Fruit fly (Drosophila melanogaster) whole organism, embryonic: ENCODE results near the gene CG2818.
A peak's percentile ranks its signal among the peaks of the same experiment; 100 is the strongest.

Source experiments
- Asciz ChIP-seq: fragments of 200-800 bp; sonication (Bioruptor generic); optimal IDR thresholded peaks from 2 replicates; lab custom pipeline; 2017; ENCODE audit warnings: missing biosample characterization, mild to moderate bottlenecking, missing genetic modification characterization, missing genetic modification reagents
- Bteb2 ChIP-seq: fragments of 200-800 bp; sonication (Bioruptor generic); optimal IDR thresholded peaks from 2 replicates; lab custom pipeline; 2016; ENCODE audit warnings: missing biosample characterization, missing genetic modification characterization
- CG11456 ChIP-seq: fragments of 200-800 bp; sonication (Bioruptor generic); IDR thresholded peaks from 3 replicates; pipeline ENCODE4 v1.3.6; 2022; ENCODE audit warnings: missing biosample characterization, missing genetic modification characterization
- CG12219 ChIP-seq: fragments of 200-800 bp; sonication (Bioruptor generic); optimal IDR thresholded peaks from 3 replicates; lab custom pipeline; 2018; ENCODE audit warnings: missing biosample characterization, mild to moderate bottlenecking, missing genetic modification characterization
- CG12942 ChIP-seq: fragments of 200-800 bp; sonication (Bioruptor generic); optimal IDR thresholded peaks from 3 replicates; lab custom pipeline; 2016; ENCODE audit warnings: missing biosample characterization, missing genetic modification characterization
- CG14667 ChIP-seq: fragments of 200-800 bp; sonication (Bioruptor generic); IDR thresholded peaks from 2 replicates; pipeline ENCODE4 v1.3.6; 2022; ENCODE audit warnings: missing biosample characterization, missing genetic modification characterization
- CG14965 ChIP-seq: fragments of 200-800 bp; sonication (Bioruptor generic); optimal IDR thresholded peaks from 2 replicates; lab custom pipeline; 2016; ENCODE audit warnings: missing biosample characterization, missing genetic modification characterization, borderline replicate concordance
- CG2120 ChIP-seq: fragments of 200-800 bp; sonication (Bioruptor generic); optimal IDR thresholded peaks from 3 replicates; lab custom pipeline; 2016; ENCODE audit warnings: missing biosample characterization, missing genetic modification characterization
- CG30403 ChIP-seq: fragments of 200-800 bp; sonication (Bioruptor generic); optimal IDR thresholded peaks from 3 replicates; lab custom pipeline; 2016; ENCODE audit warnings: missing biosample characterization, missing genetic modification characterization
- CG30431 ChIP-seq: fragments of 200-800 bp; sonication (Bioruptor generic); optimal IDR thresholded peaks from 2 replicates; lab custom pipeline; 2017; ENCODE audit warnings: missing biosample characterization, missing genetic modification characterization
- CG3065 ChIP-seq: fragments of 200-800 bp; sonication (Bioruptor generic); optimal IDR thresholded peaks from 2 replicates; lab custom pipeline; 2016; ENCODE audit warnings: missing biosample characterization, missing genetic modification characterization
- CG33557 ChIP-seq: fragments of 200-800 bp; sonication (Bioruptor generic); optimal IDR thresholded peaks from 2 replicates; lab custom pipeline; 2019; ENCODE audit warnings: missing biosample characterization, mild to moderate bottlenecking, missing genetic modification characterization, moderate library complexity
- CG3726 ChIP-seq: fragments of 200-800 bp; sonication (Bioruptor generic); IDR thresholded peaks from 3 replicates; pipeline ENCODE4, ENCODE4 v1.3.6; 2022; ENCODE audit warnings: missing biosample characterization, missing genetic modification characterization
- CG3847 ChIP-seq: fragments of 200-800 bp; sonication (Bioruptor generic); IDR thresholded peaks from 2 replicates; pipeline ENCODE4 v1.3.6; 2022; ENCODE audit warnings: missing biosample characterization, missing genetic modification characterization
- CG6683 ChIP-seq: fragments of 200-800 bp; sonication (Bioruptor generic); optimal IDR thresholded peaks from 2 replicates; lab custom pipeline; 2017; ENCODE audit warnings: missing biosample characterization, mild to moderate bottlenecking, missing genetic modification characterization, missing genetic modification reagents
- CG7271 ChIP-seq: fragments of 200-800 bp; sonication (Bioruptor generic); optimal IDR thresholded peaks from 2 replicates; lab custom pipeline; 2018; ENCODE audit warnings: missing biosample characterization, mild to moderate bottlenecking, missing genetic modification characterization, moderate library complexity
- CG7372 ChIP-seq: fragments of 200-800 bp; sonication (Bioruptor generic); IDR thresholded peaks from 2 replicates; pipeline ENCODE4 v1.3.6; 2022; ENCODE audit warnings: missing biosample characterization, missing genetic modification characterization
- CG7987 ChIP-seq: fragments of 200-800 bp; sonication (Bioruptor generic); optimal IDR thresholded peaks from 2 replicates; lab custom pipeline; 2018; ENCODE audit warnings: missing biosample characterization, mild to moderate bottlenecking, missing genetic modification characterization, moderate library complexity
- CG8359 ChIP-seq: fragments of 200-800 bp; sonication (Bioruptor generic); optimal IDR thresholded peaks from 2 replicates; lab custom pipeline; 2017; ENCODE audit warnings: missing biosample characterization, mild to moderate bottlenecking, missing genetic modification characterization, borderline replicate concordance
- CG9797 ChIP-seq: fragments of 200-800 bp; sonication (Bioruptor generic); optimal IDR thresholded peaks from 3 replicates; lab custom pipeline; 2018; ENCODE audit warnings: missing biosample characterization, mild to moderate bottlenecking, missing genetic modification characterization
- Dbx ChIP-seq: fragments of 200-800 bp; sonication (Bioruptor generic); IDR thresholded peaks from 3 replicates; pipeline ENCODE4 v1.3.6; 2022; ENCODE audit warnings: missing biosample characterization, missing genetic modification characterization
- Dll ChIP-seq: fragments of 200-800 bp; sonication (Bioruptor generic); IDR thresholded peaks from 4 replicates; pipeline ENCODE4 v1.3.6; 2022; ENCODE audit warnings: missing biosample characterization, missing genetic modification characterization; ENCODE audit not compliant: partially characterized antibody
- Doc3 ChIP-seq: fragments of 200-800 bp; sonication (Bioruptor generic); IDR thresholded peaks from 3 replicates; pipeline ENCODE4 v1.3.6; 2022; ENCODE audit warnings: missing biosample characterization, missing genetic modification characterization; ENCODE audit not compliant: partially characterized antibody
- HLH4C ChIP-seq: fragments of 200-800 bp; sonication (Bioruptor generic); IDR thresholded peaks from 3 replicates; pipeline ENCODE4 v1.3.6; 2022; ENCODE audit warnings: missing biosample characterization, missing genetic modification characterization; ENCODE audit not compliant: partially characterized antibody
- HLH54F ChIP-seq: fragments of 200-800 bp; sonication (Bioruptor generic); optimal IDR thresholded peaks from 3 replicates; lab custom pipeline; 2016; ENCODE audit warnings: missing biosample characterization, missing genetic modification characterization
- HmgZ ChIP-seq: fragments of 200-800 bp; sonication (Bioruptor generic); optimal IDR thresholded peaks from 2 replicates; lab custom pipeline; 2018; ENCODE audit warnings: missing biosample characterization, mild to moderate bottlenecking, missing genetic modification characterization
- MBD-R2 ChIP-seq: fragments of 200-800 bp; sonication (Bioruptor generic); IDR thresholded peaks from 2 replicates; pipeline ENCODE4 v1.3.6; 2022; ENCODE audit warnings: missing biosample characterization, missing genetic modification characterization
- MESR4 ChIP-seq: fragments of 200-800 bp; sonication (Bioruptor generic); optimal IDR thresholded peaks from 2 replicates; lab custom pipeline; 2018; ENCODE audit warnings: missing biosample characterization, mild to moderate bottlenecking, missing genetic modification characterization, moderate library complexity
- Max ChIP-seq: fragments of 200-800 bp; sonication (Bioruptor generic); optimal IDR thresholded peaks from 2 replicates; lab custom pipeline; 2016; ENCODE audit warnings: missing biosample characterization, mild to moderate bottlenecking, missing genetic modification characterization
- Med ChIP-seq: fragments of 200-800 bp; sonication (Bioruptor generic); peaks from one replicate; lab custom pipeline; 2016; ENCODE audit warnings: missing biosample characterization, missing genetic modification characterization, mild to moderate bottlenecking, inconsistent platforms, moderate library complexity
- Nf-YC ChIP-seq: fragments of 200-800 bp; optimal IDR thresholded peaks from 3 replicates; lab custom pipeline; 2019; ENCODE audit warnings: missing biosample characterization, mild to moderate bottlenecking, missing genetic modification characterization, moderate library complexity
- Poxn ChIP-seq: fragments of 200-800 bp; sonication (Bioruptor generic); IDR thresholded peaks from 2 replicates; pipeline ENCODE4 v1.3.6; 2022; ENCODE audit warnings: missing biosample characterization, missing genetic modification characterization
- YL-1 ChIP-seq: fragments of 200-800 bp; sonication (Bioruptor generic); optimal IDR thresholded peaks from 3 replicates; lab custom pipeline; 2017; ENCODE audit warnings: missing biosample characterization, mild to moderate bottlenecking, missing genetic modification characterization
- bcd ChIP-seq: fragments of 200-800 bp; sonication (Bioruptor generic); optimal IDR thresholded peaks from 2 replicates; lab custom pipeline; 2017; ENCODE audit warnings: missing biosample characterization, mild to moderate bottlenecking, missing genetic modification characterization
- cad ChIP-seq: fragments of >200 bp; optimal IDR thresholded peaks from 2 replicates; lab custom pipeline; 2017; ENCODE audit warnings: missing biosample characterization, missing genetic modification characterization
- croc ChIP-seq: fragments of 200-800 bp; sonication (Bioruptor generic); conservative IDR thresholded peaks from 3 replicates; pipeline ENCODE4 v1.3.6; 2022; ENCODE audit warnings: missing biosample characterization, missing genetic modification characterization
- crp ChIP-seq, 2 experiments: fragments of 200-800 bp; sonication (Bioruptor generic); optimal IDR thresholded peaks; 2 replicates in 1 of 2; 3 replicates in 1 of 2; lab custom pipeline; 2017; ENCODE audit warnings: missing biosample characterization in 2 of 2, missing genetic modification characterization in 2 of 2, mild to moderate bottlenecking in 1 of 2, moderate library complexity in 1 of 2
- gem ChIP-seq: fragments of 200-800 bp; sonication (Bioruptor generic); optimal IDR thresholded peaks from 2 replicates; lab custom pipeline; 2019; ENCODE audit warnings: missing biosample characterization, mild to moderate bottlenecking, missing genetic modification characterization, moderate library complexity
- gro ChIP-seq: fragments of 200-800 bp; sonication (Bioruptor generic); optimal IDR thresholded peaks from 2 replicates; lab custom pipeline; 2016; ENCODE audit warnings: missing biosample characterization, missing genetic modification characterization
- hb ChIP-seq: fragments of 200-800 bp; sonication (Bioruptor generic); IDR thresholded peaks from 3 replicates; pipeline ENCODE4 v1.3.6; 2022; ENCODE audit warnings: missing biosample characterization, missing genetic modification characterization; ENCODE audit not compliant: partially characterized antibody
- hbn ChIP-seq: fragments of 200-800 bp; sonication (Bioruptor generic); IDR thresholded peaks from 2 replicates; pipeline ENCODE4 v1.3.6; 2022; ENCODE audit warnings: missing biosample characterization, missing genetic modification characterization; ENCODE audit not compliant: partially characterized antibody
- lab ChIP-seq: fragments of 200-800 bp; sonication (Bioruptor generic); optimal IDR thresholded peaks from 3 replicates; lab custom pipeline; 2017; ENCODE audit warnings: missing biosample characterization, missing genetic modification characterization, mild to moderate bottlenecking, moderate library complexity, missing genetic modification reagents
- maf-S ChIP-seq: fragments of 200-800 bp; sonication (Bioruptor generic); optimal IDR thresholded peaks from 2 replicates; lab custom pipeline; 2016; ENCODE audit warnings: missing biosample characterization, missing genetic modification characterization
- mirr ChIP-seq: fragments of 200-800 bp; sonication (Bioruptor generic); optimal IDR thresholded peaks from 3 replicates; lab custom pipeline; 2018; ENCODE audit warnings: missing biosample characterization, mild to moderate bottlenecking, missing genetic modification characterization
- mld ChIP-seq: fragments of 200-800 bp; sonication (Bioruptor generic); IDR thresholded peaks from 3 replicates; pipeline ENCODE4 v1.3.6; 2022; ENCODE audit warnings: missing biosample characterization, missing genetic modification characterization; ENCODE audit not compliant: partially characterized antibody
- psq ChIP-seq: fragments of 200-800 bp; sonication (Bioruptor generic); optimal IDR thresholded peaks from 2 replicates; lab custom pipeline; 2017; ENCODE audit warnings: missing biosample characterization, missing genetic modification characterization
- salm ChIP-seq: fragments of 200-800 bp; sonication (Bioruptor generic); optimal IDR thresholded peaks from 2 replicates; lab custom pipeline; 2018; ENCODE audit warnings: missing biosample characterization, mild to moderate bottlenecking, missing genetic modification characterization
- slbo ChIP-seq: fragments of 200-800 bp; sonication (Bioruptor generic); IDR thresholded peaks from 2 replicates; pipeline ENCODE4 v1.3.6; 2022; ENCODE audit warnings: missing biosample characterization, missing genetic modification characterization
- wek ChIP-seq: fragments of 200-800 bp; sonication (Bioruptor generic); optimal IDR thresholded peaks from 3 replicates; lab custom pipeline; 2018; ENCODE audit warnings: missing biosample characterization, mild to moderate bottlenecking, missing genetic modification characterization, moderate library complexity
- zen ChIP-seq: fragments of 200-800 bp; sonication (Bioruptor generic); optimal IDR thresholded peaks from 3 replicates; lab custom pipeline; 2018; ENCODE audit warnings: missing biosample characterization, mild to moderate bottlenecking, missing genetic modification characterization, moderate library complexity

CG2818 gene

DNA sequence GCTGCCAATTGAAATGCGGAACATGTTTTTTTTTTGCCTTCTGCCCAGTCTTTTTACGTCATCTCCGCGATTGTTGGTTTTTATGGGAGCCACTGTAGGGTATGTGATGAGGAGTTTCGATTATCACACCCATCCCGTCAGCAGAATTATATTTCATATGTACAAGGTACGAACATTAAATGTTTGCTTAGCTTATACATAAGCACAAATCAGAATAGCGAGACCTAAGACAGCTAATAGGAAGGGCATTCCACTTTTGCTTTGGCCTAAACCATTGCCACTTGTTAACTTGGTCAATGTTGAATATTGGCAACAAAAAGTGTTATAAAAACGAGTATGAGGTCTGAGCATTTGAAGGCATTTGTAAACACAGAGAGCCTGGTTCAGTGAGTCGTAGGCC is 9.9 kb upstream of the CG2818 start, which contains the start of gene CG2816 (continued):
- TF ChIP-seq gem (tag; lab: Kevin White, UChicago), result peak; percentile 81
- no peak for TF ChIP-seq mirr
- TF ChIP-seq Dll (GFP tag; lab: Robert Waterston, UW), result no peak
- peak; percentile 64; the same call in 1 of the 3 replicates for TF ChIP-seq CG3726 (GFP tag; lab: Robert Waterston, UW)
- TF ChIP-seq CG12942 (GFP tag; lab: Kevin White, UChicago), result peak; percentile 42
- TF ChIP-seq Med (GFP tag; lab: Kevin White, UChicago), result peak; percentile 91
- TF ChIP-seq Bteb2, result no peak
- peak; percentile 96 for TF ChIP-seq gro (GFP tag; lab: Kevin White, UChicago)
- peak; percentile 84 for TF ChIP-seq maf-S (GFP tag; lab: Kevin White, UChicago)
- TF ChIP-seq CG7987 (GFP tag; lab: Kevin White, UChicago), result no peak
- peak; percentile 59 for TF ChIP-seq CG12219
- TF ChIP-seq hb (GFP tag; lab: Robert Waterston, UW), result no peak
- TF ChIP-seq croc (GFP tag; lab: Robert Waterston, UW), result no peak
- TF ChIP-seq CG33557 (GFP tag; lab: Kevin White, UChicago), result no peak
- TF ChIP-seq crp (GFP tag; optimal IDR thresholded peaks at IDR 0.05; lab: Kevin White, UChicago), result no peak
- TF ChIP-seq Doc3 (GFP tag; lab: Robert Waterston, UW), result no peak
- no peak for TF ChIP-seq cad (GFP tag; lab: Kevin White, UChicago)
- no peak for TF ChIP-seq CG3065 (GFP tag; lab: Kevin White, UChicago)
- no peak for TF ChIP-seq Asciz
- TF ChIP-seq YL-1 (GFP tag; lab: Kevin White, UChicago), result no peak
- no peak for TF ChIP-seq CG14965
- peak; percentile 80 for TF ChIP-seq CG30403 (GFP tag; lab: Kevin White, UChicago)
- no peak for TF ChIP-seq hbn (GFP tag; lab: Robert Waterston, UW)
- peak; percentile 38 for TF ChIP-seq bcd (GFP tag; lab: Kevin White, UChicago)
- peak; percentile 97 for TF ChIP-seq CG2120
- no peak for TF ChIP-seq salm (tag; lab: Kevin White, UChicago)
- TF ChIP-seq CG30431 (GFP tag; lab: Kevin White, UChicago), result peak; percentile 6
- no peak for TF ChIP-seq CG9797 (GFP tag; lab: Kevin White, UChicago)
- no peak for TF ChIP-seq wek (GFP tag; lab: Kevin White, UChicago)
- TF ChIP-seq CG8359 (GFP tag; lab: Kevin White, UChicago), result no peak
- peak; percentile 95; the same call in 2 of the 3 replicates for TF ChIP-seq CG11456 (GFP tag; lab: Robert Waterston, UW)
- TF ChIP-seq MBD-R2 (GFP tag; lab: Robert Waterston, UW), result peak; percentile 18; the same call in 1 of the 2 replicates
- peak; percentile 85 for TF ChIP-seq CG7372
- peak; percentile 95 for TF ChIP-seq slbo
- TF ChIP-seq CG6683 (GFP tag; lab: Kevin White, UChicago), result no peak
- no peak for TF ChIP-seq CG7271 (tag; lab: Kevin White, UChicago)
- TF ChIP-seq zen, result no peak
- no peak for TF ChIP-seq mld (GFP tag; lab: Robert Waterston, UW)
- TF ChIP-seq CG3847 (GFP tag; lab: Robert Waterston, UW), result peak; percentile 89
- TF ChIP-seq Poxn (GFP tag; lab: Robert Waterston, UW), result peak; percentile 37; the same call in 1 of the 2 replicates
- peak; percentile 18 for TF ChIP-seq psq (GFP tag; lab: Kevin White, UChicago)
- peak; percentile 72 for TF ChIP-seq HLH54F (GFP tag; lab: Kevin White, UChicago)
- 0 out of 2 replicates have a peak, but pooled peaks have one; percentile 20 for TF ChIP-seq CG14667
- peak; percentile 63 for TF ChIP-seq lab (GFP tag; lab: Kevin White, UChicago)
- no peak for TF ChIP-seq Max (GFP tag; lab: Kevin White, UChicago)
- TF ChIP-seq Nf-YC (tag; lab: Kevin White, UChicago), result no peak
- TF ChIP-seq Dbx (GFP tag; lab: Robert Waterston, UW), result peak; percentile 70
- peak; percentile 40 for TF ChIP-seq HmgZ (tag; lab: Kevin White, UChicago)
- no peak for TF ChIP-seq HLH4C
- no peak for TF ChIP-seq MESR4
